Fruit fly (Drosophila melanogaster) whole organism, embryonic: ENCODE results near the gene brv3.

Experiments
- Ada2b ChIP-seq: fragments of 200-800 bp; sonication (Bioruptor generic); IDR thresholded peaks from 2 replicates; pipeline ENCODE4 v1.3.6; 2022; ENCODE audit warnings: missing biosample characterization, missing genetic modification characterization
- Adf1 ChIP-seq: fragments of 200-800 bp; sonication (Bioruptor generic); IDR thresholded peaks from 2 replicates; pipeline ENCODE4 v1.3.6; 2022; ENCODE audit warnings: missing biosample characterization, missing genetic modification characterization
- Antp ChIP-seq: fragments of 200-800 bp; sonication (Bioruptor generic); optimal IDR thresholded peaks from 3 replicates; lab custom pipeline; 2016; ENCODE audit warnings: missing biosample characterization, missing genetic modification characterization
- Atf3 ChIP-seq: fragments of 200-800 bp; sonication (Bioruptor generic); optimal IDR thresholded peaks from 3 replicates; lab custom pipeline; 2016; ENCODE audit warnings: missing biosample characterization, missing genetic modification characterization
- B-H1 ChIP-seq: fragments of 200-800 bp; sonication (Bioruptor generic); IDR thresholded peaks from 3 replicates; pipeline ENCODE4 v1.3.6; 2022; ENCODE audit warnings: missing biosample characterization, missing genetic modification characterization
- CG10209 ChIP-seq: fragments of 200-800 bp; sonication (Bioruptor generic); optimal IDR thresholded peaks from 3 replicates; lab custom pipeline; 2017; ENCODE audit warnings: missing biosample characterization, mild to moderate bottlenecking, missing genetic modification characterization, missing genetic modification reagents
- CG10267 ChIP-seq: fragments of 200-800 bp; sonication (Bioruptor generic); optimal IDR thresholded peaks from 2 replicates; lab custom pipeline; 2018; ENCODE audit warnings: missing biosample characterization, mild to moderate bottlenecking, missing genetic modification characterization, moderate library complexity
- CG11093 ChIP-seq: fragments of 200-800 bp; sonication (Bioruptor generic); IDR thresholded peaks from 3 replicates; pipeline ENCODE4 v1.3.6; 2022; ENCODE audit warnings: missing biosample characterization, missing genetic modification characterization
- CG15514 ChIP-seq: fragments of 200-800 bp; sonication (Bioruptor generic); optimal IDR thresholded peaks from 3 replicates; lab custom pipeline; 2017; ENCODE audit warnings: missing biosample characterization, missing genetic modification characterization, mild to moderate bottlenecking, moderate library complexity, missing genetic modification reagents
- CG16779 ChIP-seq: fragments of 200-800 bp; sonication (Bioruptor generic); IDR thresholded peaks from 2 replicates; pipeline ENCODE4 v1.3.6; 2022; ENCODE audit warnings: missing biosample characterization, missing genetic modification characterization
- CG17802 ChIP-seq: fragments of 200-800 bp; sonication (Bioruptor generic); optimal IDR thresholded peaks from 2 replicates; lab custom pipeline; 2018; ENCODE audit warnings: missing biosample characterization, mild to moderate bottlenecking, missing genetic modification characterization, moderate library complexity
- CG1832 ChIP-seq: fragments of 200-800 bp; sonication (Bioruptor generic); optimal IDR thresholded peaks from 2 replicates; lab custom pipeline; 2017; ENCODE audit warnings: missing biosample characterization, mild to moderate bottlenecking, missing genetic modification characterization, inconsistent platforms
- CG18599 ChIP-seq: fragments of 200-800 bp; sonication (Bioruptor generic); optimal IDR thresholded peaks from 3 replicates; lab custom pipeline; 2017; ENCODE audit warnings: missing biosample characterization, missing genetic modification characterization, mild to moderate bottlenecking, moderate library complexity, missing genetic modification reagents
- CG2199 ChIP-seq: fragments of 200-800 bp; sonication (Bioruptor generic); IDR thresholded peaks from 3 replicates; pipeline ENCODE4 v1.3.6; 2022; ENCODE audit warnings: missing biosample characterization, missing genetic modification characterization
- CG2202 ChIP-seq: fragments of 200-800 bp; sonication (Bioruptor generic); optimal IDR thresholded peaks from 2 replicates; lab custom pipeline; 2018; ENCODE audit warnings: missing biosample characterization, mild to moderate bottlenecking, missing genetic modification characterization
- CG4282 ChIP-seq: fragments of 200-800 bp; sonication (Bioruptor generic); optimal IDR thresholded peaks from 2 replicates; lab custom pipeline; 2016; ENCODE audit warnings: missing biosample characterization, missing genetic modification characterization
- CG4404 ChIP-seq: fragments of 200-800 bp; sonication (Bioruptor generic); IDR thresholded peaks from 2 replicates; pipeline ENCODE4 v1.3.6; 2022; ENCODE audit warnings: missing biosample characterization, missing genetic modification characterization
- CG7839 ChIP-seq: fragments of 200-800 bp; sonication (Bioruptor generic); optimal IDR thresholded peaks from 3 replicates; lab custom pipeline; 2018; ENCODE audit warnings: missing biosample characterization, mild to moderate bottlenecking, missing genetic modification characterization, moderate library complexity
- Dek ChIP-seq: fragments of 200-800 bp; sonication (Bioruptor generic); optimal IDR thresholded peaks from 3 replicates; lab custom pipeline; 2019; ENCODE audit warnings: missing biosample characterization, mild to moderate bottlenecking, missing genetic modification characterization, moderate library complexity
- E2f1 ChIP-seq: fragments of 200-800 bp; sonication (Bioruptor generic); IDR thresholded peaks from 2 replicates; pipeline ENCODE4 v1.3.6; 2022; ENCODE audit warnings: missing biosample characterization, missing genetic modification characterization
- Fer1 ChIP-seq: fragments of 200-800 bp; sonication (Bioruptor generic); optimal IDR thresholded peaks from 2 replicates; lab custom pipeline; 2017; ENCODE audit warnings: missing biosample characterization, mild to moderate bottlenecking, missing genetic modification characterization
- H15 ChIP-seq: fragments of 200-800 bp; sonication (Bioruptor generic); IDR thresholded peaks from 3 replicates; pipeline ENCODE4 v1.3.6; 2022; ENCODE audit warnings: missing biosample characterization, missing genetic modification characterization
- H2.0 ChIP-seq: fragments of 200-800 bp; sonication (Bioruptor generic); IDR thresholded peaks from 2 replicates; pipeline ENCODE4 v1.3.6; 2022; ENCODE audit warnings: missing biosample characterization, missing genetic modification characterization
- MESR4 ChIP-seq: fragments of 200-800 bp; sonication (Bioruptor generic); optimal IDR thresholded peaks from 2 replicates; lab custom pipeline; 2018; ENCODE audit warnings: missing biosample characterization, mild to moderate bottlenecking, missing genetic modification characterization, moderate library complexity
- Med ChIP-seq: fragments of 200-800 bp; sonication (Bioruptor generic); peaks from one replicate; lab custom pipeline; 2016; ENCODE audit warnings: missing biosample characterization, missing genetic modification characterization, mild to moderate bottlenecking, inconsistent platforms, moderate library complexity
- Nf-YA ChIP-seq: fragments of 200-800 bp; sonication (Bioruptor generic); IDR thresholded peaks from 2 replicates; pipeline ENCODE4 v1.3.6; 2022; ENCODE audit warnings: missing biosample characterization, missing genetic modification characterization
- Oli ChIP-seq: fragments of 200-800 bp; sonication (Bioruptor generic); optimal IDR thresholded peaks from 2 replicates; lab custom pipeline; 2018; ENCODE audit warnings: missing biosample characterization, mild to moderate bottlenecking, missing genetic modification characterization, moderate library complexity
- Ptx1 ChIP-seq: fragments of 200-800 bp; sonication (Bioruptor generic); IDR thresholded peaks from 2 replicates; pipeline ENCODE4 v1.3.6; 2022; ENCODE audit warnings: missing biosample characterization, missing genetic modification characterization
- TFAM ChIP-seq: fragments of 200-800 bp; sonication (Bioruptor generic); optimal IDR thresholded peaks from 2 replicates; lab custom pipeline; 2017; ENCODE audit warnings: missing biosample characterization, missing genetic modification characterization, inconsistent platforms
- ato ChIP-seq: fragments of 200-800 bp; sonication (Bioruptor generic); IDR thresholded peaks from 2 replicates; pipeline ENCODE4 v1.3.6; 2022; ENCODE audit warnings: missing biosample characterization, missing genetic modification characterization; ENCODE audit not compliant: partially characterized antibody
- cg ChIP-seq: fragments of 200-800 bp; sonication (Bioruptor generic); optimal IDR thresholded peaks from 3 replicates; lab custom pipeline; 2019; ENCODE audit warnings: missing biosample characterization, mild to moderate bottlenecking, missing genetic modification characterization, moderate library complexity
- ci ChIP-seq: fragments of 200-800 bp; sonication (Bioruptor generic); IDR thresholded peaks from 3 replicates; pipeline ENCODE4 v1.3.6; 2022; ENCODE audit warnings: missing biosample characterization, missing genetic modification characterization
- crol ChIP-seq: fragments of 200-800 bp; sonication (Bioruptor generic); IDR thresholded peaks from 2 replicates; pipeline ENCODE4 v1.3.6; 2022; ENCODE audit warnings: missing biosample characterization, missing genetic modification characterization
- dati ChIP-seq: fragments of 200-800 bp; sonication (Bioruptor generic); IDR thresholded peaks from 2 replicates; pipeline ENCODE4 v1.3.6; 2022; ENCODE audit warnings: missing biosample characterization, missing genetic modification characterization
- dm ChIP-seq: fragments of 200-800 bp; sonication (Bioruptor generic); optimal IDR thresholded peaks from 3 replicates; lab custom pipeline; 2016; ENCODE audit warnings: missing biosample characterization, missing genetic modification characterization
- dmrt99B ChIP-seq: fragments of 200-800 bp; sonication (Bioruptor generic); optimal IDR thresholded peaks from 2 replicates; lab custom pipeline; 2018; ENCODE audit warnings: missing biosample characterization, mild to moderate bottlenecking, missing genetic modification characterization, moderate library complexity
- dysf ChIP-seq: fragments of 200-800 bp; sonication (Bioruptor generic); IDR thresholded peaks from 3 replicates; pipeline ENCODE4 v1.3.6; 2022; ENCODE audit warnings: missing biosample characterization, missing genetic modification characterization
- ewg ChIP-seq: fragments of 200-800 bp; sonication (Bioruptor generic); optimal IDR thresholded peaks from 3 replicates; lab custom pipeline; 2017; ENCODE audit warnings: mild to moderate bottlenecking, missing biosample characterization, missing genetic modification reagents, missing genetic modification characterization
- eyg ChIP-seq: fragments of 200-800 bp; sonication (Bioruptor generic); optimal IDR thresholded peaks from 3 replicates; lab custom pipeline; 2016; ENCODE audit warnings: missing biosample characterization, missing genetic modification characterization
- gcm ChIP-seq: fragments of 200-800 bp; sonication (Bioruptor generic); optimal IDR thresholded peaks from 2 replicates; lab custom pipeline; 2019; ENCODE audit warnings: missing biosample characterization, mild to moderate bottlenecking, missing genetic modification characterization, moderate library complexity
- her ChIP-seq: fragments of 200-800 bp; sonication (Bioruptor generic); optimal IDR thresholded peaks from 2 replicates; lab custom pipeline; 2016; ENCODE audit warnings: missing biosample characterization, missing genetic modification characterization
- pfk ChIP-seq: fragments of 200-800 bp; sonication (Bioruptor generic); optimal IDR thresholded peaks from 2 replicates; lab custom pipeline; 2018; ENCODE audit warnings: missing biosample characterization, mild to moderate bottlenecking, missing genetic modification characterization, moderate library complexity
- pzg ChIP-seq: fragments of 200-800 bp; sonication (Bioruptor generic); optimal IDR thresholded peaks from 3 replicates; lab custom pipeline; 2018; ENCODE audit warnings: missing biosample characterization, mild to moderate bottlenecking, missing genetic modification characterization, moderate library complexity
- sens ChIP-seq: fragments of 200-800 bp; sonication (Bioruptor generic); peaks from one replicate; lab custom pipeline; 2016; ENCODE audit warnings: missing biosample characterization, missing genetic modification characterization
- stwl ChIP-seq: fragments of 200-800 bp; sonication (Bioruptor generic); optimal IDR thresholded peaks from 3 replicates; lab custom pipeline; 2018; ENCODE audit warnings: missing biosample characterization, mild to moderate bottlenecking, missing genetic modification characterization, moderate library complexity
- trem ChIP-seq: fragments of 200-800 bp; optimal IDR thresholded peaks from 3 replicates; lab custom pipeline; 2019; ENCODE audit warnings: missing biosample characterization, mild to moderate bottlenecking, missing genetic modification characterization, moderate library complexity
- vnd ChIP-seq: fragments of 200-800 bp; sonication (Bioruptor generic); IDR thresholded peaks from 3 replicates; pipeline ENCODE4 v1.3.6; 2022; ENCODE audit warnings: missing biosample characterization, missing genetic modification characterization; ENCODE audit not compliant: partially characterized antibody
- wdn ChIP-seq: fragments of 200-800 bp; sonication (Bioruptor generic); IDR thresholded peaks from 2 replicates; pipeline ENCODE4 v1.3.6; 2022; ENCODE audit warnings: missing biosample characterization, missing genetic modification characterization
- yki ChIP-seq: fragments of >200 bp; optimal IDR thresholded peaks from 3 replicates; lab custom pipeline; 2018
- zen ChIP-seq: fragments of 200-800 bp; sonication (Bioruptor generic); optimal IDR thresholded peaks from 3 replicates; lab custom pipeline; 2018; ENCODE audit warnings: missing biosample characterization, mild to moderate bottlenecking, missing genetic modification characterization, moderate library complexity

The brv3 gene

dm6 chrX:2636825-2637535 lies 12.6 kb upstream of the brv3 start (continued):
- TF ChIP-seq ewg (GFP tag; lab: Kevin White, UChicago) (no peak), CG7839 (tag; lab: Kevin White, UChicago) (no peak), MESR4 (no peak), Adf1 (GFP tag; lab: Robert Waterston, UW) (peak; percentile 90), yki (no peak), TFAM (GFP tag; lab: Kevin White, UChicago) (no peak), Fer1 (GFP tag; lab: Kevin White, UChicago) (no peak), CG11093 (GFP tag; lab: Robert Waterston, UW) (no peak), B-H1 (no peak), vnd (GFP tag; lab: Robert Waterston, UW) (no peak), CG10209 (no peak), Atf3 (GFP tag; lab: Kevin White, UChicago) (no peak), H2.0 (no peak), CG17802 (tag; lab: Kevin White, UChicago) (no peak), dati (GFP tag; lab: Robert Waterston, UW) (no peak), her (no peak), gcm (no peak), zen (tag; lab: Kevin White, UChicago) (no peak), wdn (GFP tag; lab: Robert Waterston, UW) (no peak), CG4404 (GFP tag; lab: Robert Waterston, UW) (no peak), H15 (GFP tag; lab: Robert Waterston, UW) (no peak), Dek (tag; lab: Kevin White, UChicago) (no peak), eyg (GFP tag; lab: Kevin White, UChicago) (no peak), CG10267 (tag; lab: Kevin White, UChicago) (peak; percentile 23), trem (tag; lab: Kevin White, UChicago) (no peak), Ada2b (GFP tag; lab: Robert Waterston, UW) (no peak), dmrt99B (tag; lab: Kevin White, UChicago) (no peak), sens (GFP tag; lab: Kevin White, UChicago) (peak; percentile 42)

dm6 chrX:2635953-2636715 lies 11.8 kb upstream of the brv3 start:
- no peak for TF ChIP-seq CG2199 (GFP tag; lab: Robert Waterston, UW)
- TF ChIP-seq Nf-YA (GFP tag; lab: Robert Waterston, UW) = no peak
- no peak for TF ChIP-seq Oli (tag; lab: Kevin White, UChicago)
- no peak for TF ChIP-seq ci (GFP tag; lab: Robert Waterston, UW)
- peak; percentile 30; the same call in 1 of the 3 replicates for TF ChIP-seq dysf (GFP tag; lab: Robert Waterston, UW)
- no peak for TF ChIP-seq ato
- TF ChIP-seq CG2202 (tag; lab: Kevin White, UChicago) = no peak
- no peak for TF ChIP-seq E2f1 (GFP tag; lab: Robert Waterston, UW)
- peak; percentile 39 for TF ChIP-seq stwl (tag; lab: Kevin White, UChicago)
- peak; percentile 51 for TF ChIP-seq cg
- TF ChIP-seq crol (GFP tag; lab: Robert Waterston, UW) = peak; percentile 69
- peak; percentile 18 for TF ChIP-seq CG18599 (GFP tag; lab: Kevin White, UChicago)
- peak; percentile 45 for TF ChIP-seq Med (GFP tag; lab: Kevin White, UChicago)
- TF ChIP-seq Antp (GFP tag; lab: Kevin White, UChicago) = no peak
- peak; percentile 13 for TF ChIP-seq dm (GFP tag; lab: Kevin White, UChicago)
- no peak for TF ChIP-seq CG16779 (GFP tag; lab: Robert Waterston, UW)
- TF ChIP-seq pfk (GFP tag; lab: Kevin White, UChicago) = no peak
- 0 out of 2 replicates have a peak, but pooled peaks have one; percentile 10 for TF ChIP-seq Ptx1
- TF ChIP-seq CG15514 = no peak
- TF ChIP-seq sens (GFP tag; lab: Kevin White, UChicago) = peak; percentile 15
- TF ChIP-seq pzg (GFP tag; lab: Kevin White, UChicago) = peak; percentile 19
- peak; percentile 55 for TF ChIP-seq CG1832 (GFP tag; lab: Kevin White, UChicago)
- no peak for TF ChIP-seq CG4282 (GFP tag; lab: Kevin White, UChicago)
